Worm (Caenorhabditis elegans) whole organism, L2 larva: Measurements from ENCODE around the gene ZK470.1.

ENCODE experiments used
- C34F6.9 ChIP-seq: fragments of 150-350 bp; optimal IDR thresholded peaks from 2 replicates; lab custom pipeline; 2014; ENCODE audit warnings: missing biosample characterization, missing genetic modification characterization
- F13H6.1 ChIP-seq: sonication (generic microtip); optimal IDR thresholded peaks from 2 replicates; lab custom pipeline; 2016; ENCODE audit warnings: missing genetic modification characterization, missing compliant biosample characterization
- R02D3.7 ChIP-seq: fragments of 150-350 bp; optimal IDR thresholded peaks from 2 replicates; lab custom pipeline; 2014; ENCODE audit warnings: missing biosample characterization, missing genetic modification characterization
- ZK546.5 ChIP-seq: sonication (generic microtip); optimal IDR thresholded peaks from 2 replicates; lab custom pipeline; 2017; ENCODE audit warnings: missing biosample characterization, missing genetic modification characterization
- aly-2 ChIP-seq: fragments of 150-350 bp; optimal IDR thresholded peaks from 2 replicates; lab custom pipeline; 2014; ENCODE audit warnings: missing biosample characterization, missing genetic modification characterization
- ama-1 ChIP-seq: fragments of 150-350 bp; optimal IDR thresholded peaks from 2 replicates; lab custom pipeline; 2018; ENCODE audit warnings: inconsistent platforms
- blmp-1 ChIP-seq: sonication (generic microtip); optimal IDR thresholded peaks from 2 replicates; lab custom pipeline; 2017; ENCODE audit warnings: missing genetic modification characterization, mild to moderate bottlenecking, missing compliant biosample characterization, antibody characterized with exemption, moderate library complexity; ENCODE audit not compliant: insufficient read depth
- ceh-16 ChIP-seq: fragments of 150-350 bp; optimal IDR thresholded peaks from 2 replicates; lab custom pipeline; 2014; ENCODE audit warnings: missing biosample characterization, missing genetic modification characterization
- ceh-82 ChIP-seq: fragments of 150-350 bp; optimal IDR thresholded peaks from 2 replicates; lab custom pipeline; 2014; ENCODE audit warnings: missing biosample characterization, missing genetic modification characterization
- crh-2 ChIP-seq: sonication (generic microtip); optimal IDR thresholded peaks from 2 replicates; lab custom pipeline; 2017; ENCODE audit warnings: missing biosample characterization, missing genetic modification characterization
- dmd-4 ChIP-seq: sonication (generic microtip); optimal IDR thresholded peaks from 2 replicates; lab custom pipeline; 2017; ENCODE audit warnings: missing biosample characterization, missing genetic modification characterization
- egl-27 ChIP-seq: sonication (generic microtip); optimal IDR thresholded peaks from 3 replicates; lab custom pipeline; 2017; ENCODE audit warnings: missing biosample characterization, missing genetic modification reagents, missing genetic modification characterization
- elt-1 ChIP-seq: fragments of 150-350 bp; optimal IDR thresholded peaks from 2 replicates; lab custom pipeline; 2014; ENCODE audit warnings: missing biosample characterization, missing genetic modification characterization
- elt-3 ChIP-seq: sonication (generic microtip); optimal IDR thresholded peaks from 2 replicates; lab custom pipeline; 2017; ENCODE audit warnings: missing biosample characterization, missing genetic modification characterization
- fos-1 ChIP-seq: fragments of 150-350 bp; optimal IDR thresholded peaks from 2 replicates; lab custom pipeline; 2014; ENCODE audit warnings: missing biosample characterization, missing genetic modification characterization
- gmeb-1 ChIP-seq: fragments of 150-350 bp; optimal IDR thresholded peaks from 2 replicates; lab custom pipeline; 2014; ENCODE audit warnings: missing biosample characterization, missing genetic modification characterization
- lin-13 ChIP-seq: fragments of 150-350 bp; optimal IDR thresholded peaks from 2 replicates; lab custom pipeline; 2014; ENCODE audit warnings: missing biosample characterization, missing genetic modification reagents, missing genetic modification characterization
- lin-39 ChIP-seq: fragments of 150-350 bp; optimal IDR thresholded peaks from 2 replicates; lab custom pipeline; 2014; ENCODE audit warnings: missing biosample characterization, missing genetic modification reagents, missing genetic modification characterization
- lsy-2 ChIP-seq, 2 experiments: fragments of 150-350 bp in 1 of 2; sonication (generic microtip) in 1 of 2; optimal IDR thresholded peaks; 2 replicates each; lab custom pipeline; 2014 to 2017; ENCODE audit warnings: missing biosample characterization in 2 of 2, missing genetic modification characterization in 2 of 2
- mab-5 ChIP-seq: fragments of 150-350 bp; optimal IDR thresholded peaks from 2 replicates; lab custom pipeline; 2014; ENCODE audit warnings: missing biosample characterization, missing genetic modification characterization
- mbf-1 ChIP-seq: sonication (generic microtip); optimal IDR thresholded peaks from 2 replicates; lab custom pipeline; 2017; ENCODE audit warnings: missing biosample characterization, missing genetic modification characterization
- mdl-1 ChIP-seq, 2 experiments: fragments of 150-350 bp in 1 of 2; sonication (generic microtip) in 1 of 2; optimal IDR thresholded peaks; 2 replicates each; lab custom pipeline; 2017; ENCODE audit warnings: missing biosample characterization in 2 of 2, missing genetic modification characterization in 2 of 2
- nhr-10 ChIP-seq: sonication (generic microtip); optimal IDR thresholded peaks from 2 replicates; lab custom pipeline; 2017; ENCODE audit warnings: missing biosample characterization, missing genetic modification characterization
- nhr-11 ChIP-seq: fragments of 150-350 bp; optimal IDR thresholded peaks from 2 replicates; lab custom pipeline; 2014; ENCODE audit warnings: missing biosample characterization, missing genetic modification characterization
- nhr-12 ChIP-seq: fragments of 150-350 bp; optimal IDR thresholded peaks from 2 replicates; lab custom pipeline; 2014; ENCODE audit warnings: missing biosample characterization, missing genetic modification characterization
- nhr-129 ChIP-seq: fragments of 150-350 bp; optimal IDR thresholded peaks from 2 replicates; lab custom pipeline; 2014; ENCODE audit warnings: missing biosample characterization, missing genetic modification characterization
- nhr-21 ChIP-seq: fragments of 150-350 bp; optimal IDR thresholded peaks from 2 replicates; lab custom pipeline; 2014; ENCODE audit warnings: missing biosample characterization, missing genetic modification characterization
- nhr-23 ChIP-seq: fragments of 150-350 bp; optimal IDR thresholded peaks from 2 replicates; lab custom pipeline; 2014; ENCODE audit warnings: missing biosample characterization, missing genetic modification reagents, missing genetic modification characterization
- nhr-237 ChIP-seq: fragments of 150-350 bp; optimal IDR thresholded peaks from 2 replicates; lab custom pipeline; 2014; ENCODE audit warnings: missing biosample characterization, missing genetic modification characterization
- nhr-25 ChIP-seq: fragments of 150-350 bp; sonication (generic microtip); optimal IDR thresholded peaks from 3 replicates; lab custom pipeline; 2014; ENCODE audit warnings: missing biosample characterization, missing genetic modification characterization
- peb-1 ChIP-seq: fragments of 150-350 bp; optimal IDR thresholded peaks from 2 replicates; lab custom pipeline; 2014; ENCODE audit warnings: missing biosample characterization, missing genetic modification characterization
- sem-4 ChIP-seq: fragments of 150-350 bp; optimal IDR thresholded peaks from 2 replicates; lab custom pipeline; 2014; ENCODE audit warnings: missing biosample characterization, missing genetic modification reagents, missing genetic modification characterization
- skn-1 ChIP-seq: sonication (generic microtip); optimal IDR thresholded peaks from 2 replicates; lab custom pipeline; 2017; ENCODE audit warnings: missing biosample characterization, missing genetic modification characterization
- sma-3 ChIP-seq: sonication (generic microtip); optimal IDR thresholded peaks from 2 replicates; lab custom pipeline; 2016; ENCODE audit warnings: missing genetic modification reagents, missing genetic modification characterization, missing compliant biosample characterization
- sma-9 ChIP-seq, 2 experiments: fragments of 150-350 bp in 1 of 2; sonication (generic microtip) in 1 of 2; optimal IDR thresholded peaks; 2 replicates each; lab custom pipeline; 2014 to 2016; ENCODE audit warnings: missing genetic modification characterization in 2 of 2, mild to moderate bottlenecking in 1 of 2, missing biosample characterization in 1 of 2, missing compliant biosample characterization in 1 of 2, missing genetic modification reagents in 1 of 2, moderate library complexity in 1 of 2
- snpc-4 ChIP-seq: fragments of 150-350 bp; optimal IDR thresholded peaks from 2 replicates; lab custom pipeline; 2014; ENCODE audit warnings: missing biosample characterization, missing genetic modification characterization
- unc-39 ChIP-seq: fragments of 150-350 bp; optimal IDR thresholded peaks from 2 replicates; lab custom pipeline; 2014; ENCODE audit warnings: missing biosample characterization, missing genetic modification characterization
- unc-62 ChIP-seq: fragments of 150-350 bp; optimal IDR thresholded peaks from 2 replicates; lab custom pipeline; 2014; ENCODE audit warnings: missing biosample characterization, missing genetic modification reagents, missing genetic modification characterization
- zag-1 ChIP-seq: fragments of 150-350 bp; optimal IDR thresholded peaks from 2 replicates; lab custom pipeline; 2014; ENCODE audit warnings: missing biosample characterization, missing genetic modification characterization
- ztf-11 ChIP-seq: sonication (generic microtip); optimal IDR thresholded peaks from 2 replicates; lab custom pipeline; 2017; ENCODE audit warnings: missing biosample characterization, missing genetic modification characterization
- ztf-4 ChIP-seq: fragments of 150-350 bp; optimal IDR thresholded peaks from 2 replicates; lab custom pipeline; 2014; ENCODE audit warnings: missing biosample characterization, missing genetic modification characterization

ZK470.1 gene

DNA sequence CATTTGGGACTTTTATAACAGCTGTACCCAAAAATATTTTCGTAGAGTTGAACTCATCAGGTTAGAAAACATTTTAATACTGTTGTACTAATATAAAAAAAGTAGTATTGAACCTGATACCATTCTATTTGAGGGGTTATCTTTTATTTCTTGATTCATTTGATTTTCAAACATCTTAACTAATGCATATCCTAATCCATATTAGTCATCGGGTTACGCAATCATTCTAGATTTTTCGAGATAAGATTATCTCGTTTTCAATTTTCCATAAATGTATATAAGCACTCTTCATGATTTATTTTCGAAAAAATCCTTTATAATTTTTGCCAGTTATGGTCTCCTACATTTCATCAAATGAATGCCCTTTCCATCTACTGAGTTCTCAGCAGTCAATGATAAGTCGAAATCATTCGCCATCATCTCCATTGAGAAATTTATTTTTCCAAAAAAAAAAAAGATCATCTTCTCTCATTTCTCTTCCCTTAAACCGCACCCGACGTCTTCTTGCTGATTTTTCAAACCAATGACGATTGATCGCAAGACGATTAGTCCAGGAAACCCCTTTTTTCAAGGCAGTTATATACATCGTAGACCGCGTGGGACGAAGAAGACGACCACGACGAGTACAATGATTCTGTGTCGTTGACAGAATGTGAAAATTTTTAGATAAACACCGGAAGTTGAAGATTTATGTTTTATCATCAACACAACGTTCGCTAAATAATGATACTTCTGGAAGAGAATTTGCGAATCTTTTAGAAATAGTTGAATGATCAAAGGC lies 24.9 kb upstream of the ZK470.1 start:
- no peak for TF ChIP-seq ZK546.5 (tag; lab: Kevin White, UChicago)
- TF ChIP-seq zag-1 (tag; lab: Kevin White, UChicago) = no peak
- no peak for TF ChIP-seq skn-1 (tag; lab: Kevin White, UChicago)
- TF ChIP-seq sem-4 (tag; lab: Kevin White, UChicago) = no peak
- TF ChIP-seq lin-39 (tag; lab: Kevin White, UChicago) = no peak
- no peak for TF ChIP-seq lsy-2 (tag; optimal IDR thresholded peaks at IDR 0.05; lab: Kevin White, UChicago)
- peak; percentile 50 for TF ChIP-seq nhr-25 (tag; lab: Kevin White, UChicago)
- TF ChIP-seq elt-3 = no peak
- peak in 1 of 2 experiments; percentile 27 for TF ChIP-seq mdl-1 (tag; optimal IDR thresholded peaks at IDR 0.05; lab: Kevin White, UChicago)
- peak; percentile 60 for TF ChIP-seq sma-3
- TF ChIP-seq ztf-4 = peak; percentile 12
- TF ChIP-seq snpc-4 = no peak
- TF ChIP-seq nhr-23 (tag; lab: Kevin White, UChicago) = no peak
- no peak for TF ChIP-seq ceh-82 (tag; lab: Kevin White, UChicago)
- peak; percentile 50 for TF ChIP-seq sma-9 (GFP tag; optimal IDR thresholded peaks at IDR 0.05; lab: Kevin White, UChicago)
- TF ChIP-seq sma-9 (tag; optimal IDR thresholded peaks at IDR 0.05; lab: Kevin White, UChicago) = no peak
- no peak for TF ChIP-seq mab-5
- no peak for TF ChIP-seq R02D3.7 (tag; lab: Kevin White, UChicago)
- TF ChIP-seq nhr-21 (tag; lab: Kevin White, UChicago) = peak; percentile 59
- TF ChIP-seq nhr-237 = no peak

DNA sequence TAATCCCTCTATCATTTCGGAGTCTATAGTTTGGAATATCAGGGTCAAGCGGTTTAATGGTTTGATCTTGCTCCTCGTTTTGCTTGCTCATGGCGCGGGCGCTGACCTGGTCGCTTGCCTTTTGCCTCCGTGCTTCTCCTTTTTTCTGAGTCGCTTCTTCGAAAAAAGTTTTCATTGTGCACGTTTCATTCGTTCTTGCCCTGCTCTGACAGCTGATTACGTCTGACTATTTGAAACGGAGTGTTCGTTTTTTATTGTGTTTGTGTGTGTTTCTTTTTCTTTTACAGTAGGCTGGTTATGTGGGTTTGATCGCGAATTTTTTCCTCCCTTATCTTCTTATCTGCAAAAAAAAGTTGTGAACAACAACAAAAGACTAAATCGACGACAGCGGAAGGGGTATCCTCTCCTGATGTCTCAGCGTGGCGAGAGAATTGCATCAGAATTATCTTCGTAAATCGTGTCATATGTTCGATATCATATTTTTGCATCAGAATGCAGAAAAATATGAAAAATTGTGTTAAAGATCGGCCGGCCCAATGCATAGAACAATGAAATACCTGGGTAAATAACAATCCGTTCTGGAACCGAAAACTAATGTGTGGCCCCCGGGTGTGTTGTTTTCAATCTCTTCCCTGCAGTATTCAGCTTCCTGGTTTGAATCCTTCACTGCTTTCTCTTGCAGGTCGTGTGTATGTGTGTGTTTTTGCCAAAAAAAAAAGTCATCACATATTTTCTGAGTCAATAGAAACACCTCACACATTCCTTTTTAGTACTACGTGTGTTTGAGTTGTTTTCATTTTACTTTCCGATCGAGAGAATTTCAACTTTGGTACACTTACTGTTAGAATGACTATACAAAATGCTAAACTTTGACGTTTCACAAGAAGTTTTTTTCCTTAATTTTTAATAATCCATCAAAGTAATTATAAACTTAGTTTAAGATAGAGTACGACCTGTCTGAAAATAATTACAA lies 23.6 kb upstream of the ZK470.1 start, which contains the start of gene ZK470.4:
TSS of gene ZK470.4 (minus strand) at position 175 of the 973 bp plus-strand sequence.
- no peak for TF ChIP-seq nhr-11 (tag; lab: Kevin White, UChicago)
- TF ChIP-seq gmeb-1 (tag; lab: Kevin White, UChicago) = no peak
- TF ChIP-seq mbf-1 = no peak
- TF ChIP-seq lin-13 = no peak
- no peak for TF ChIP-seq zag-1 (tag; lab: Kevin White, UChicago)
- no peak for TF ChIP-seq nhr-12
- no peak for TF ChIP-seq nhr-25 (tag; lab: Kevin White, UChicago)
- TF ChIP-seq nhr-10 (tag; lab: Kevin White, UChicago) = no peak
- no peak for TF ChIP-seq nhr-23 (tag; lab: Kevin White, UChicago)
- TF ChIP-seq elt-3 = no peak
- no peak for TF ChIP-seq nhr-237
- TF ChIP-seq sma-9 (GFP tag; optimal IDR thresholded peaks at IDR 0.05; lab: Kevin White, UChicago) = peak; percentile 53
- TF ChIP-seq sma-9 (tag; optimal IDR thresholded peaks at IDR 0.05; lab: Kevin White, UChicago) = no peak
- no peak for TF ChIP-seq egl-27 (tag; lab: Kevin White, UChicago)
- peak; percentile 39 for TF ChIP-seq ama-1 (lab: Kevin White, UChicago)
- TF ChIP-seq blmp-1 (tag; lab: Kevin White, UChicago) = no peak
- no peak for TF ChIP-seq ceh-16 (tag; lab: Kevin White, UChicago)
- TF ChIP-seq fos-1 (tag; lab: Kevin White, UChicago) = peak; percentile 16
- no peak for TF ChIP-seq aly-2
- no peak for TF ChIP-seq skn-1 (tag; lab: Kevin White, UChicago)
- TF ChIP-seq dmd-4 (tag; lab: Kevin White, UChicago) = no peak
- TF ChIP-seq ZK546.5 (tag; lab: Kevin White, UChicago) = no peak
- no peak for TF ChIP-seq R02D3.7 (tag; lab: Kevin White, UChicago)
- TF ChIP-seq nhr-129 (tag; lab: Kevin White, UChicago) = peak; percentile 80
- TF ChIP-seq unc-62 (GFP tag; lab: Kevin White, UChicago) = no peak
- TF ChIP-seq lsy-2 (tag; optimal IDR thresholded peaks at IDR 0.05; lab: Kevin White, UChicago) = no peak
- TF ChIP-seq lin-39 (tag; lab: Kevin White, UChicago) = no peak
- no peak for TF ChIP-seq unc-39 (tag; lab: Kevin White, UChicago)
- TF ChIP-seq peb-1 = no peak
- TF ChIP-seq mdl-1 (tag; optimal IDR thresholded peaks at IDR 0.05; lab: Kevin White, UChicago) = peak in 1 of 2 experiments; percentile 11
- TF ChIP-seq C34F6.9 (tag; lab: Kevin White, UChicago) = peak; percentile 31
- peak; percentile 29 for TF ChIP-seq crh-2
- TF ChIP-seq F13H6.1 (tag; lab: Kevin White, UChicago) = peak; percentile 0
- no peak for TF ChIP-seq ceh-82 (tag; lab: Kevin White, UChicago)
- no peak for TF ChIP-seq ztf-11 (tag; lab: Kevin White, UChicago)
- no peak for TF ChIP-seq elt-1 (tag; lab: Kevin White, UChicago)
